Fruit fly (Drosophila melanogaster): ENCODE measurements around the gene CG14374.

CG14374 gene

dm6 chr3R:13403032-13403459, 6.1 kb upstream of the CG14374 start, which contains the start of gene Dpm3 (continued):
- TF ChIP-seq Dbx (GFP tag; IDR thresholded peaks at IDR 0.05) (0 out of 3 replicates have a peak, but pooled peaks have one; percentile 38), CG6854 (GFP tag; optimal IDR thresholded peaks at IDR 0.05) (no peak), CG1647 (GFP tag; optimal IDR thresholded peaks at IDR 0.05) (no peak), CG6683 (GFP tag; optimal IDR thresholded peaks at IDR 0.05) (no peak), CG16779 (GFP tag; IDR thresholded peaks at IDR 0.05) (no peak), Drgx (GFP tag; IDR thresholded peaks at IDR 0.05) (no peak), Blimp-1 (GFP tag; optimal IDR thresholded peaks at IDR 0.05) (peak; percentile 18), ac (GFP tag; optimal IDR thresholded peaks at IDR 0.05) (no peak), mirr (GFP tag; optimal IDR thresholded peaks at IDR 0.05) (no peak), CG11085 (GFP tag; IDR thresholded peaks at IDR 0.05) (no peak), CHES-1-like (GFP tag; optimal IDR thresholded peaks at IDR 0.05) (peak; percentile 68), Dek (tag; optimal IDR thresholded peaks at IDR 0.05) (peak; percentile 40), CG14710 (tag; optimal IDR thresholded peaks at IDR 0.05) (peak; percentile 72), crol (GFP tag; IDR thresholded peaks at IDR 0.05) (no peak), CG8924 (tag; optimal IDR thresholded peaks at IDR 0.05) (peak; percentile 39), salm (tag; optimal IDR thresholded peaks at IDR 0.05) (no peak), CG2678 (tag; optimal IDR thresholded peaks at IDR 0.05) (peak; percentile 18), bsh (GFP tag; optimal IDR thresholded peaks at IDR 0.05) (peak in 1 of 2 experiments; percentile 15), Elba2 (GFP tag; optimal IDR thresholded peaks at IDR 0.05) (peak; percentile 100), Awh (GFP tag; IDR thresholded peaks at IDR 0.05) (no peak), slou (GFP tag; optimal IDR thresholded peaks at IDR 0.05) (peak; percentile 53), E2f1 (GFP tag; IDR thresholded peaks at IDR 0.05) (peak; percentile 32; the same call in 1 of the 2 replicates), CG10366 (GFP tag; IDR thresholded peaks at IDR 0.05) (no peak), CG7556 (GFP tag; optimal IDR thresholded peaks at IDR 0.05) (no peak), CG9797 (GFP tag; optimal IDR thresholded peaks at IDR 0.05) (peak; percentile 92), CG2199 (GFP tag; IDR thresholded peaks at IDR 0.05) (0 out of 3 replicates have a peak, but pooled peaks have one; percentile 68), zf30C (GFP tag; optimal IDR thresholded peaks at IDR 0.05) (no peak), phol (tag; optimal IDR thresholded peaks at IDR 0.05) (peak; percentile 70), CG3407 (GFP tag; optimal IDR thresholded peaks at IDR 0.05) (no peak), CG6813 (GFP tag; optimal IDR thresholded peaks at IDR 0.05) (no peak), CG10565 (GFP tag; optimal IDR thresholded peaks at IDR 0.05) (no peak), CG6272 (GFP tag; IDR thresholded peaks at IDR 0.05) (no peak), usp (GFP tag; optimal IDR thresholded peaks at IDR 0.05) (no peak), HLH3B (GFP tag; IDR thresholded peaks at IDR 0.05) (no peak), CG34376 (GFP tag; optimal IDR thresholded peaks at IDR 0.05) (no peak), Hsf (GFP tag; optimal IDR thresholded peaks at IDR 0.05) (peak; percentile 52), CG17385 (GFP tag; optimal IDR thresholded peaks at IDR 0.05) (no peak), hkb (optimal IDR thresholded peaks at IDR 0.05) (peak; percentile 62), hkb (GFP tag; IDR thresholded peaks at IDR 0.05) (no peak), CG1529 (GFP tag; optimal IDR thresholded peaks at IDR 0.05) (no peak), Ssrp (tag; optimal IDR thresholded peaks at IDR 0.05) (no peak), CG1603 (tag; optimal IDR thresholded peaks at IDR 0.05) (peak; percentile 86), tll (GFP tag; optimal IDR thresholded peaks at IDR 0.05) (no peak), dysf (GFP tag; IDR thresholded peaks at IDR 0.05) (no peak), CG14860 (GFP tag; IDR thresholded peaks at IDR 0.05; ENCODE audit: partially characterized antibody) (peak; percentile 91), twi (tag; optimal IDR thresholded peaks at IDR 0.05) (no peak), Neu2 (GFP tag; optimal IDR thresholded peaks at IDR 0.05; ENCODE audit: borderline replicate concordance) (no peak), Kr (GFP tag; optimal IDR thresholded peaks at IDR 0.05) (no peak), onecut (GFP tag; IDR thresholded peaks at IDR 0.05) (no peak; the same call in 1 of the 2 replicates), ems (GFP tag; optimal IDR thresholded peaks at IDR 0.05) (no peak), Lhr (GFP tag; optimal IDR thresholded peaks at IDR 0.05) (peak; percentile 99)

All from whole organism, embryonic.